Worm (Caenorhabditis elegans) whole organism, L2 larva: ENCODE results near the gene srx-32.

ENCODE experiments used
- elt-1 ChIP-seq: fragments of 150-350 bp; optimal IDR thresholded peaks from 2 replicates; lab custom pipeline; 2014; ENCODE audit warnings: missing biosample characterization, missing genetic modification characterization
- lsy-2 ChIP-seq, 2 experiments: fragments of 150-350 bp in 1 of 2; sonication (generic microtip) in 1 of 2; optimal IDR thresholded peaks; 2 replicates each; lab custom pipeline; 2014 to 2017; ENCODE audit warnings: missing biosample characterization in 2 of 2, missing genetic modification characterization in 2 of 2
- unc-62 ChIP-seq: fragments of 150-350 bp; optimal IDR thresholded peaks from 2 replicates; lab custom pipeline; 2014; ENCODE audit warnings: missing biosample characterization, missing genetic modification reagents, missing genetic modification characterization

- TF ChIP-seq unc-62 (GFP tag; lab: Kevin White, UChicago) (no peak), elt-1 (no peak), lsy-2 (tag; optimal IDR thresholded peaks at IDR 0.05; lab: Kevin White, UChicago) (no peak)
Measured at ce11 chrV:804485-804884, 16.0 kb downstream of the srx-32 start, which contains the start of gene nhr-270.
